Fruit fly (Drosophila melanogaster) whole organism, embryonic: Measurements from ENCODE around the gene CG32276.

Source experiments
- CG10267 ChIP-seq: fragments of 200-800 bp; sonication (Bioruptor generic); optimal IDR thresholded peaks from 2 replicates; lab custom pipeline; 2018; ENCODE audit warnings: missing biosample characterization, mild to moderate bottlenecking, missing genetic modification characterization, moderate library complexity
- Dfd ChIP-seq, 2 experiments: fragments of >200 bp; optimal IDR thresholded peaks; 2 replicates each; lab custom pipeline; 2017; ENCODE audit warnings: missing biosample characterization in 2 of 2, missing genetic modification characterization in 2 of 2
- Doc2 ChIP-seq: fragments of 200-800 bp; sonication (Bioruptor generic); IDR thresholded peaks from 2 replicates; pipeline ENCODE4 v1.3.6; 2022; ENCODE audit warnings: missing biosample characterization, missing genetic modification characterization
- cg ChIP-seq: fragments of 200-800 bp; sonication (Bioruptor generic); optimal IDR thresholded peaks from 3 replicates; lab custom pipeline; 2019; ENCODE audit warnings: missing biosample characterization, mild to moderate bottlenecking, missing genetic modification characterization, moderate library complexity
- kah ChIP-seq: fragments of 200-800 bp; sonication (Bioruptor generic); optimal IDR thresholded peaks from 2 replicates; lab custom pipeline; 2018; ENCODE audit warnings: missing biosample characterization, mild to moderate bottlenecking, missing genetic modification characterization
- p53 ChIP-seq: fragments of 200-800 bp; sonication (Bioruptor generic); optimal IDR thresholded peaks from 2 replicates; lab custom pipeline; 2016; ENCODE audit warnings: missing biosample characterization, missing genetic modification characterization
- z ChIP-seq: fragments of 200-800 bp; sonication (Bioruptor generic); IDR thresholded peaks from 3 replicates; pipeline ENCODE4 v1.3.6; 2022; ENCODE audit warnings: missing biosample characterization, missing genetic modification characterization

DNA sequence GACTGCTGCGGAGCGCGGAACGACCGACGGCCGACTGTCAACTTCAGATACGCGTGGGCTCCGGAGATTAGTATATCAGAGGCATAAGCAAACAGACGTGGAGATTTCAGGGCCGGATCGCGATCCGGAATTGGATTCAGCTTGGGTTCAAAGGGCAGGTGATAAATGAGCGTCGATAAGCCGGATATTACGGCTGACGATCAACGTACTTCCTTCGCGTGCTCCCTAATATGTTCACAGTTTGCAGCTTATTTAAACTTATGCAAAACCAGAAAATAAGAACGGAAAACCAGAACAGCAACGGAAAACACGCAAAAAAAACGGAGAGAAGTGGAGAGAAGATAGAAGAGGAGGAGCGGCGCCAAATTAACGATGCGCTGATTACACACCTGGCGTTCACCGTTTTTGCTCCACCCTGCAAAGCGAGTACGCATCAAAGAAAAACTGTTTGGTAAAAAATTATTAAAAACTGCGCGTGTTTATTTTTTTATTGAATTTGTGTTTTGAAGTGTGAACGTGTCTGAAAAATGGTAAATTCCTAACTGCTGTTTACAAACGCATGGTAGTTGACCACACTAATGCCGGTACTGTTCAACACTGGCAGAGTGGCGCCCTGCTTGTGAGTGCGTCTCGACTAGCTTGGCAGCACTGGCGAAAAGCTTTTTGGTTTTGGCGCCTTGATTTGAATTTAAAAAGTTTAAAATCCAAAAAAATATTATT is 40.3 kb upstream of the CG32276 start, which contains the start of gene CG17746:
- TF ChIP-seq Doc2 (GFP tag; lab: Robert Waterston, UW), result no peak
- TF ChIP-seq p53 (GFP tag; lab: Kevin White, UChicago), result peak; percentile 59
- TF ChIP-seq CG10267 (tag; lab: Kevin White, UChicago), result peak; percentile 98
- TF ChIP-seq kah (GFP tag; lab: Kevin White, UChicago), result no peak
- TF ChIP-seq cg, result no peak
- no peak for TF ChIP-seq Dfd (GFP tag; optimal IDR thresholded peaks at IDR 0.05; lab: Kevin White, UChicago)
- TF ChIP-seq z, result no peak
